Worm (Caenorhabditis elegans) whole organism, L1 larva: ENCODE results near the gene ZK105.11.

ENCODE experiments used
- C04F5.9 ChIP-seq: sonication (generic microtip); optimal IDR thresholded peaks from 2 replicates; lab custom pipeline; 2016; ENCODE audit warnings: missing genetic modification characterization, missing compliant biosample characterization
- F16B12.6 ChIP-seq: fragments of 150-350 bp; optimal IDR thresholded peaks from 2 replicates; lab custom pipeline; 2014; ENCODE audit warnings: missing biosample characterization, missing genetic modification characterization
- aly-2 ChIP-seq: fragments of 150-350 bp; optimal IDR thresholded peaks from 2 replicates; lab custom pipeline; 2014; ENCODE audit warnings: missing biosample characterization, missing genetic modification characterization
- blmp-1 ChIP-seq: fragments of 150-350 bp; optimal IDR thresholded peaks from 2 replicates; lab custom pipeline; 2014; ENCODE audit warnings: missing biosample characterization, missing genetic modification characterization
- ceh-8 ChIP-seq: fragments of 200-800 bp; sonication (Bioruptor generic); optimal IDR thresholded peaks from 2 replicates; lab custom pipeline; 2018; ENCODE audit warnings: mild to moderate bottlenecking, missing genetic modification characterization, moderate library complexity, missing compliant biosample characterization
- dsc-1 ChIP-seq: sonication (generic microtip); optimal IDR thresholded peaks from 2 replicates; lab custom pipeline; 2016; ENCODE audit warnings: mild to moderate bottlenecking, missing genetic modification characterization, missing compliant biosample characterization
- efl-3 ChIP-seq: fragments of 200-800 bp; sonication (Bioruptor generic); optimal IDR thresholded peaks from 2 replicates; lab custom pipeline; 2018; ENCODE audit warnings: mild to moderate bottlenecking, missing genetic modification characterization, missing compliant biosample characterization
- egl-13 ChIP-seq: sonication (generic microtip); optimal IDR thresholded peaks from 2 replicates; lab custom pipeline; 2016; ENCODE audit warnings: missing genotype, missing genetic modification reagents, missing genetic modification characterization, missing compliant biosample characterization
- elt-2 ChIP-seq: sonication (generic microtip); optimal IDR thresholded peaks from 2 replicates; lab custom pipeline; 2016; ENCODE audit warnings: missing genetic modification characterization, mild to moderate bottlenecking, inconsistent platforms, missing compliant biosample characterization, missing genetic modification reagents
- fkh-8 ChIP-seq: sonication (generic microtip); optimal IDR thresholded peaks from 2 replicates; lab custom pipeline; 2016; ENCODE audit warnings: mild to moderate bottlenecking, missing genetic modification characterization, missing compliant biosample characterization
- hlh-17 ChIP-seq: fragments of 200-800 bp; sonication (Bioruptor generic); optimal IDR thresholded peaks from 2 replicates; lab custom pipeline; 2018; ENCODE audit warnings: missing genetic modification characterization, mild to moderate bottlenecking, missing compliant biosample characterization, moderate library complexity, borderline replicate concordance
- hlh-4 ChIP-seq: sonication (generic microtip); optimal IDR thresholded peaks from 2 replicates; lab custom pipeline; 2016; ENCODE audit warnings: mild to moderate bottlenecking, missing genetic modification characterization, missing compliant biosample characterization
- lin-14 ChIP-seq: fragments of 200-800 bp; sonication (Bioruptor generic); optimal IDR thresholded peaks from 2 replicates; lab custom pipeline; 2018; ENCODE audit warnings: mild to moderate bottlenecking, missing genetic modification characterization, moderate library complexity, missing compliant biosample characterization
- lin-39 ChIP-seq: fragments of 150-350 bp; optimal IDR thresholded peaks from 2 replicates; lab custom pipeline; 2014; ENCODE audit warnings: missing biosample characterization, missing genetic modification reagents, missing genetic modification characterization
- lsy-2 ChIP-seq, 2 experiments: fragments of 150-350 bp; optimal IDR thresholded peaks; 2 replicates each; lab custom pipeline; 2014; ENCODE audit warnings: missing biosample characterization in 2 of 2, missing genetic modification characterization in 2 of 2
- mab-9 ChIP-seq: fragments of 200-800 bp; sonication (Bioruptor generic); IDR thresholded peaks from 2 replicates; pipeline ENCODE4 v1.3.6; 2022; ENCODE audit warnings: missing genetic modification reagents, missing genetic modification characterization, missing compliant biosample characterization
- mdl-1 ChIP-seq, 2 experiments: fragments of 150-350 bp; optimal IDR thresholded peaks; 2 replicates each; lab custom pipeline; 2014 to 2017; ENCODE audit warnings: missing biosample characterization in 2 of 2, missing genetic modification characterization in 2 of 2, inconsistent platforms in 1 of 2
- mef-2 ChIP-seq: fragments of 150-350 bp; optimal IDR thresholded peaks from 2 replicates; lab custom pipeline; 2014; ENCODE audit warnings: missing biosample characterization, missing genetic modification characterization
- nhr-12 ChIP-seq: sonication (generic microtip); optimal IDR thresholded peaks from 2 replicates; lab custom pipeline; 2017; ENCODE audit warnings: missing biosample characterization, missing genetic modification characterization
- nhr-47 ChIP-seq: sonication (generic microtip); optimal IDR thresholded peaks from 2 replicates; lab custom pipeline; 2016; ENCODE audit warnings: mild to moderate bottlenecking, missing genetic modification characterization, moderate library complexity, missing compliant biosample characterization
- nhr-71 ChIP-seq: sonication (generic microtip); optimal IDR thresholded peaks from 2 replicates; lab custom pipeline; 2016; ENCODE audit warnings: mild to moderate bottlenecking, missing genetic modification characterization, moderate library complexity, missing compliant biosample characterization
- snpc-4 ChIP-seq: fragments of 150-350 bp; optimal IDR thresholded peaks from 2 replicates; lab custom pipeline; 2014; ENCODE audit warnings: missing biosample characterization, missing genetic modification characterization
- tbx-2 ChIP-seq: sonication (generic microtip); optimal IDR thresholded peaks from 2 replicates; lab custom pipeline; 2016; ENCODE audit warnings: missing genetic modification characterization, missing compliant biosample characterization
- unc-130 ChIP-seq: fragments of 150-350 bp; optimal IDR thresholded peaks from 2 replicates; lab custom pipeline; 2017; ENCODE audit warnings: missing biosample characterization, missing genetic modification characterization, inconsistent platforms
- unc-62 ChIP-seq: fragments of 150-350 bp; optimal IDR thresholded peaks from 2 replicates; lab custom pipeline; 2014; ENCODE audit warnings: missing biosample characterization, missing genetic modification reagents, missing genetic modification characterization
- unc-86 ChIP-seq: sonication (generic microtip); optimal IDR thresholded peaks from 2 replicates; lab custom pipeline; 2016; ENCODE audit warnings: missing genetic modification characterization, missing compliant biosample characterization
- unc-98 ChIP-seq: fragments of 200-800 bp; sonication (Bioruptor generic); IDR thresholded peaks from 2 replicates; pipeline ENCODE4 v1.3.6; 2022; ENCODE audit warnings: missing genetic modification characterization, missing compliant biosample characterization
- zip-4 ChIP-seq: fragments of 200-800 bp; sonication (Bioruptor generic); optimal IDR thresholded peaks from 2 replicates; lab custom pipeline; 2018; ENCODE audit warnings: mild to moderate bottlenecking, missing genetic modification characterization, moderate library complexity, missing compliant biosample characterization
- ztf-11 ChIP-seq, 2 experiments: sonication (generic microtip); optimal IDR thresholded peaks; 2 replicates each; lab custom pipeline; 2016 to 2017; ENCODE audit warnings: missing genetic modification characterization in 2 of 2, missing biosample characterization in 1 of 2, missing compliant biosample characterization in 1 of 2
- ztf-4 ChIP-seq: fragments of 150-350 bp; optimal IDR thresholded peaks from 2 replicates; lab custom pipeline; 2014; ENCODE audit warnings: missing biosample characterization, missing genetic modification characterization

ZK105.11 gene

DNA sequence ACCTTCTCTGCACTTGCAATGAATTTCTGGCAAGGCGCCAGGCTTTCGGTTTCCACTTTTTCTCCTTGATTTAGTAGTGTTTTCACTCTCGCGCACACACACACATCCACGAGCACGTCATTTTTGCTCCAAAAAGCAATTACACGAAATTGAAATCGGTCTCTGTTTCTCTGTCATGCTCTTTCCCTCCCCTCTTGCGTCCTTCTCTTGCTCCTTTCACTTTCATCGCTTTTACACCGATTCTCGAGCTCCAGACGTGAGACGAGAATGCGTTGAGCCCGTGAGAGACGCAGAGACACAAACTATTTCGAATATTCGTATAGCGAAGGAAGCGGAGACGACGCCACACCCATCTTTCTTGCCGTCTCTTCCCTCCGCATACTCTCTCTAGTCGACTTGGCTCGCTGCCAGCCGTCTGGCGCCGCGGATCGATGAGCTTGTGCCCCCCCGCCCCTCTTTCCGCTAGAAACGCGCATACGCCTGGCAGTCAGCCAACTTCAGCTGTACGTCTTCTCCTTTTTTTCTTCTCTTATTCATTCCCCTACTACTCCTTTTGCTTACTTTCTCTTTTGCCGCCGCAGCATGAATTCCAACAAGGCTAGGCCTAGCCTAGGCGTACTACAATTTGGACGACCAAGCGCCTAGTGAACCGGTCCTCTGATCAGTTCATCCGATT is 19.7 kb upstream of the ZK105.11 start (continued):
- TF ChIP-seq fkh-8 (peak; percentile 99), elt-2 (peak; percentile 45), F16B12.6 (tag; lab: Kevin White, UChicago) (no peak), hlh-4 (tag; lab: Kevin White, UChicago) (peak; percentile 19), hlh-17 (GFP tag; lab: Kevin White, UChicago) (no peak)

DNA sequence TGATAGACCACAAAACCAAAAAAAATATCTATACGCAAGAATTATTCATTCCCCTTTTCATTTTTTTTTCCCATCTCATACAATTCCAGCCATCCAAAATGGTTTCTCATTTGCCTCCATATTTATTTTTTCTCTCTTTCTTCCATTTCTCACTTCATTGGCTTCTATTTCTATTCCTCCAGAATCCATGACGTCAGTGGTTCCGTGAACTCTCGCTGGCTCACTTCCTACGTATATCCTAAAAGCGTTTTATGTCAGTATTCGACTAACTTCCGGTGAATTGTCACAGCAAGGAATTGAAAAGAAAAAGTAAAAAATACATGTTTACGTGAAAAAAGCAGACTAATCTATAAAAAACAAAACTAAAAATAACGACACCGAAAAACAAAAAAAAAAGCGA is 18.5 kb upstream of the ZK105.11 start:
- TF ChIP-seq lsy-2 (tag; optimal IDR thresholded peaks at IDR 0.05; lab: Kevin White, UChicago) (no peak), egl-13 (tag; lab: Kevin White, UChicago) (peak; percentile 37), nhr-71 (tag; lab: Kevin White, UChicago) (peak; percentile 64), nhr-47 (tag; lab: Kevin White, UChicago) (peak; percentile 30), lin-39 (tag; lab: Kevin White, UChicago) (no peak), lin-14 (GFP tag; lab: Kevin White, UChicago) (peak; percentile 75), C04F5.9 (tag; lab: Kevin White, UChicago) (no peak), tbx-2 (tag; lab: Kevin White, UChicago) (peak; percentile 13), unc-62 (GFP tag; lab: Kevin White, UChicago) (no peak), fkh-8 (peak; percentile 71), unc-86 (tag; lab: Kevin White, UChicago) (peak; percentile 55), efl-3 (GFP tag; lab: Kevin White, UChicago) (no peak), dsc-1 (tag; lab: Kevin White, UChicago) (peak; percentile 15), mab-9 (GFP tag; lab: Robert Waterston, UW) (no peak)

- TF ChIP-seq unc-130 (no peak), ztf-11 (tag; optimal IDR thresholded peaks at IDR 0.05; lab: Kevin White, UChicago) (no peak), lin-14 (GFP tag; lab: Kevin White, UChicago) (no peak), unc-98 (GFP tag; lab: Robert Waterston, UW) (no peak), aly-2 (tag; lab: Kevin White, UChicago) (no peak), mdl-1 (tag; optimal IDR thresholded peaks at IDR 0.05; lab: Kevin White, UChicago) (no peak), zip-4 (GFP tag; lab: Kevin White, UChicago) (no peak), ceh-8 (GFP tag; lab: Kevin White, UChicago) (no peak), snpc-4 (no peak), nhr-12 (tag; lab: Kevin White, UChicago) (no peak)
These were observed 17.8 kb upstream of the ZK105.11 start for ce11 chrV:7726202-7726601.

- TF ChIP-seq blmp-1 (tag; lab: Kevin White, UChicago) = no peak
These were observed 15.6 kb upstream of the ZK105.11 start, which contains the start of the genes ZK105.6 and ZK105.8 for ce11 chrV:7723967-7724544. ZK105.6 (minus strand) TSS chrV:7724067. ZK105.8 (plus strand) TSS chrV:7724494.

ce11 chrV:7721945-7722344 is 13.5 kb upstream of the ZK105.11 start, which contains the start of gene ZK105.14:
ZK105.14 (minus strand) TSS chrV:7722045.
- no peak for TF ChIP-seq mdl-1 (tag; optimal IDR thresholded peaks at IDR 0.05; lab: Kevin White, UChicago)
- TF ChIP-seq zip-4 (GFP tag; lab: Kevin White, UChicago) = no peak
- TF ChIP-seq unc-86 (tag; lab: Kevin White, UChicago) = no peak
- TF ChIP-seq mef-2 (tag; lab: Kevin White, UChicago) = no peak
- TF ChIP-seq ztf-4 (tag; lab: Kevin White, UChicago) = no peak
- no peak for TF ChIP-seq tbx-2 (tag; lab: Kevin White, UChicago)
- TF ChIP-seq, all 84 proteins: peak for 0
